Worm (Caenorhabditis elegans): Measurements from ENCODE around the gene sod-5.

sod-5 gene

DNA sequence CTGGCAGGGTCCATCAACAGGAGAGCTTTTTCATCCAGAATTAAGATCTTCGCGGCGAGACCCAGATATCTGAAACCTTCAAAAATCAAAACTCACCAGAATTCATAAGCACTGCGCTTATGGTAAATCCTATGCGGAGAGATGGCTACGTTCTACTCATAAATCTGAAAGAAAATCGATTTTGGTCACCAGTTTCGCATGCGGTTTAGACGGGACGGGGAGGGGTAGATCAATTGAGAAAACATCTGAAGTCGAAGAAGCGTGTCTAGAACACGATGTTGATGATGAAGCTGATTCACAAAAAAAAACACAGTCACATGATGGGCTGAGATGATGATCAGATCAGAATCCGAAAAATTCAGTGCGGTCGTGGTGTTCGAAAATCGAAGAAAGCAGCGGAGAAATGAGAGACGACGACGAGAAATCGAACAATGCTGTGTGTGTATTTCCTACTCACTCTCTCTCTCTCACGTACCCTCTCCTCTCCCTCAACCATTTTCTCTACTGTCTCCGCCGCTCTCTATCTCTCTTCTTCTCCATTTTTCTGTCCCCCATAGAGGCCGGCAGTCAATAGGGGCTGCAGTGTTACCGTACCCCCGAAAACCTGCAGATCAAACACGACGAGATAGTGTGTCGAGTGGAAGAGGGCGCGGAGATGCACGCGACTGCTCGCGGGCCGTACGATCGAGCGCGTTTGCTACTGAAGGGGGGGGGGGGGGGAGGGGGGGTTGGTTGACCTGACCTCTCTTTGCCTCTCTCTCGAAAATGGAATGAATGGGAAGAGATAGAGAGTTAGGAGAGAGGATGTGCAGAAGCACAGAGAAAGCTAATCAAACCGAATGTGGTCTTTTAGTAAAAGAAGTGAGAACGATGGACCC is 40.9 kb upstream of the sod-5 start, which contains the start of gene ntl-2 (continued):
- TF ChIP-seq ceh-58 (GFP tag; IDR thresholded peaks at IDR 0.05): no peak
- TF ChIP-seq hlh-26 (GFP tag; conservative IDR thresholded peaks at IDR 0.05): no peak
- TF ChIP-seq madf-10 (tag; optimal IDR thresholded peaks at IDR 0.05): peak; percentile 75
- peak; percentile 94 for TF ChIP-seq atf-7 (tag; optimal IDR thresholded peaks at IDR 0.05)
- no peak for TF ChIP-seq attf-3 (GFP tag; conservative IDR thresholded peaks at IDR 0.05)
- TF ChIP-seq Y56A3A.18 (GFP tag; IDR thresholded peaks at IDR 0.05): peak; percentile 86; the same call in 1 of the 2 replicates
- peak; percentile 91 for TF ChIP-seq F52B5.7 (tag; optimal IDR thresholded peaks at IDR 0.05)
- no peak for TF ChIP-seq nhr-90 (tag; optimal IDR thresholded peaks at IDR 0.05)
- peak; percentile 97 for TF ChIP-seq nfyb-1 (GFP tag; IDR thresholded peaks at IDR 0.05)
- peak; percentile 59 for TF ChIP-seq lsl-1 (GFP tag; optimal IDR thresholded peaks at IDR 0.05)
- TF ChIP-seq pha-4 (tag; optimal IDR thresholded peaks at IDR 0.05): peak; percentile 15
- TF ChIP-seq ztf-22 (GFP tag; optimal IDR thresholded peaks at IDR 0.05): peak; percentile 73
- no peak for TF ChIP-seq T07F8.4 (tag; optimal IDR thresholded peaks at IDR 0.05)
- no peak; the same call in 1 of the 2 replicates for TF ChIP-seq hmg-20 (GFP tag; IDR thresholded peaks at IDR 0.05)
- TF ChIP-seq ekl-4 (GFP tag; IDR thresholded peaks at IDR 0.05): peak; percentile 94
- peak; percentile 75 to 81 for TF ChIP-seq let-607 (tag; optimal IDR thresholded peaks at IDR 0.05)
- TF ChIP-seq Y53G8AR.9 (GFP tag; conservative IDR thresholded peaks at IDR 0.05): peak; percentile 88
- TF ChIP-seq F10E7.11 (tag; optimal IDR thresholded peaks at IDR 0.05): no peak
- peak; percentile 97 for TF ChIP-seq chd-7 (tag; optimal IDR thresholded peaks at IDR 0.05)
- TF ChIP-seq lin-54 (GFP tag; optimal IDR thresholded peaks at IDR 0.05): peak; percentile 88
- peak; percentile 81 for TF ChIP-seq ceh-100 (GFP tag; IDR thresholded peaks at IDR 0.05)
- no peak for TF ChIP-seq dpff-1 (tag; optimal IDR thresholded peaks at IDR 0.05)
- TF ChIP-seq attf-5 (GFP tag; optimal IDR thresholded peaks at IDR 0.05): peak; percentile 99
- TF ChIP-seq B0019.2 (GFP tag; conservative IDR thresholded peaks at IDR 0.05): no peak
- peak; percentile 91 for TF ChIP-seq pbrm-1 (GFP tag; IDR thresholded peaks at IDR 0.05)
- TF ChIP-seq F57A8.1 (GFP tag; optimal IDR thresholded peaks at IDR 0.05): peak; percentile 82
- peak; percentile 70; the same call in 1 of the 2 replicates for TF ChIP-seq Y95B8A.8 (GFP tag; IDR thresholded peaks at IDR 0.05)
- TF ChIP-seq xnd-1 (tag; optimal IDR thresholded peaks at IDR 0.05): no peak
- TF ChIP-seq Y67H2A.10 (GFP tag; conservative IDR thresholded peaks at IDR 0.05): peak; percentile 74
- peak; percentile 87 for TF ChIP-seq ZK185.1 (tag; optimal IDR thresholded peaks at IDR 0.05; ENCODE audit: poor library complexity, severe bottlenecking)
- peak; percentile 94 for TF ChIP-seq nhr-80 (tag; optimal IDR thresholded peaks at IDR 0.05)
- TF ChIP-seq fkh-3 (tag; optimal IDR thresholded peaks at IDR 0.05): peak; percentile 6
- TF ChIP-seq rpc-1 (optimal IDR thresholded peaks at IDR 0.05): no peak
- no peak for TF ChIP-seq rpc-1 (tag; optimal IDR thresholded peaks at IDR 0.05)
- peak; percentile 48; the same call in 1 of the 2 replicates for TF ChIP-seq lin-26 (GFP tag; IDR thresholded peaks at IDR 0.05)
- peak; percentile 89 for TF ChIP-seq let-526 (GFP tag; IDR thresholded peaks at IDR 0.05)
- no peak for TF ChIP-seq T26A5.8 (tag; optimal IDR thresholded peaks at IDR 0.05)
- TF ChIP-seq ztf-6 (GFP tag; IDR thresholded peaks at IDR 0.05): 0 out of 2 replicates have a peak, but pooled peaks have one; percentile 34
- TF ChIP-seq lag-1 (GFP tag; IDR thresholded peaks at IDR 0.05): no peak
- no peak for TF ChIP-seq nhr-120 (GFP tag; IDR thresholded peaks at IDR 0.05)
- TF ChIP-seq F55B11.4 (tag; optimal IDR thresholded peaks at IDR 0.05; ENCODE audit: borderline replicate concordance, insufficient read depth): no peak
- TF ChIP-seq cebp-2 (GFP tag; IDR thresholded peaks at IDR 0.05): 0 out of 2 replicates have a peak, but pooled peaks have one; percentile 40
- no peak for TF ChIP-seq F39B2.1 (GFP tag; IDR thresholded peaks at IDR 0.05)
